Fruit fly (Drosophila melanogaster) whole organism, pupa: ENCODE measurements around the gene CG1486.

Experiments used
- CG14655 ChIP-seq: fragments of 200-800 bp; sonication (Bioruptor generic); optimal IDR thresholded peaks from 3 replicates; lab custom pipeline; 2017; ENCODE audit warnings: mild to moderate bottlenecking, missing biosample characterization, missing genetic modification reagents, missing genetic modification characterization
- CG15710 ChIP-seq: fragments of 200-800 bp; sonication (Bioruptor generic); optimal IDR thresholded peaks from 2 replicates; lab custom pipeline; 2018; ENCODE audit warnings: missing biosample characterization, mild to moderate bottlenecking, missing genetic modification characterization, moderate library complexity
- CG17806 ChIP-seq: fragments of 200-800 bp; sonication (Bioruptor generic); optimal IDR thresholded peaks from 2 replicates; lab custom pipeline; 2018; ENCODE audit warnings: missing biosample characterization, mild to moderate bottlenecking, missing genetic modification characterization, moderate library complexity
- D1 ChIP-seq: fragments of 200-800 bp; sonication (Bioruptor generic); optimal IDR thresholded peaks from 2 replicates; lab custom pipeline; 2018; ENCODE audit warnings: missing biosample characterization, mild to moderate bottlenecking, missing genetic modification characterization, moderate library complexity
- EcR ChIP-seq: fragments of 200-800 bp; sonication (Bioruptor generic); optimal IDR thresholded peaks from 3 replicates; lab custom pipeline; 2019; ENCODE audit warnings: missing biosample characterization, missing genetic modification characterization, mild to moderate bottlenecking, moderate library complexity, missing genetic modification reagents
- Pif1A ChIP-seq: fragments of 200-800 bp; sonication (Bioruptor generic); optimal IDR thresholded peaks from 3 replicates; lab custom pipeline; 2016; ENCODE audit warnings: missing biosample characterization, missing genetic modification characterization
- Pif1B ChIP-seq: fragments of 200-800 bp; sonication (Bioruptor generic); optimal IDR thresholded peaks from 3 replicates; lab custom pipeline; 2016; ENCODE audit warnings: missing biosample characterization, missing genetic modification characterization
- gl ChIP-seq: fragments of 200-800 bp; sonication (Bioruptor generic); optimal IDR thresholded peaks from 2 replicates; lab custom pipeline; 2018; ENCODE audit warnings: missing biosample characterization, mild to moderate bottlenecking, missing genetic modification characterization

DNA sequence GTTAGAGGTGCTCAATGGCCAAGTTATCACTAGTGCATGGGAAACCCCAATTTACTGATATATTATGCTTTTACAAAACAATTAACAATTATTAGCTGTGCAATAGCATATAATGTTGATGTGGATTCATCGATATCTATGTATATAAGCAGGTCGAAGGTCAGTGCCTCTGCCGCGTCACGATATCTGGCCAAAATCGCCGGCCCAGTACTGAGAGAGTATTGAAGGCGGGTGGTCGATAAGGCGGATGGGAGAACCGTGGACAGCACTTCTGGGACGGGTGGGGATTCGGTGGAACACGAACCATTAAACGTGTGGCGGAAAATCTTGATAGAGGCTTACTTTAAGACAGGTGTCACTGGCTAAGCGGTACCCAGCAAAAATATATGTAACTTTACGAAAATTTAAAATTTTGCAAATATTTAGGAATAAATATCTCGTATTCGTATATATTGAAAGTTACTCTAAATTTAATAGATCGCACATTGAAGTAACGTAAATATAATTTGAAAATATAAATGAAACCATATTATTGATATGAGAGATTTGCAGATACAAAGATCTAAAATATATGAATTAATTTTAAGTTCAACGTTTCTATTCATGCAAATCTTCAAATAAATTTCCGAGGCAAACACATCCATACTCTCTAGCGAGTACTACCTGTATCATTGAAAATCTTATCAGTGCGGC lies 1.4 kb upstream of the CG1486 start:
- TF ChIP-seq gl (tag; lab: Kevin White, UChicago) (no peak), CG15710 (tag; lab: Kevin White, UChicago) (no peak), CG17806 (peak; percentile 18), EcR (GFP tag; lab: Kevin White, UChicago) (no peak), Pif1B (GFP tag; lab: Kevin White, UChicago) (no peak), Pif1A (GFP tag; lab: Kevin White, UChicago) (peak; percentile 14), CG14655 (GFP tag; lab: Kevin White, UChicago) (no peak), D1 (tag; lab: Kevin White, UChicago) (no peak)
